Worm (Caenorhabditis elegans) whole organism, L2 larva: ENCODE measurements around the gene nex-1.

Source experiments
- C34F6.9 ChIP-seq: fragments of 150-350 bp; optimal IDR thresholded peaks from 2 replicates; lab custom pipeline; 2014; ENCODE audit warnings: missing biosample characterization, missing genetic modification characterization
- F13H6.1 ChIP-seq: sonication (generic microtip); optimal IDR thresholded peaks from 2 replicates; lab custom pipeline; 2016; ENCODE audit warnings: missing genetic modification characterization, missing compliant biosample characterization
- alr-1 ChIP-seq: fragments of 150-350 bp; optimal IDR thresholded peaks from 2 replicates; lab custom pipeline; 2014; ENCODE audit warnings: missing biosample characterization, missing genetic modification characterization
- aly-2 ChIP-seq: fragments of 150-350 bp; optimal IDR thresholded peaks from 2 replicates; lab custom pipeline; 2014; ENCODE audit warnings: missing biosample characterization, missing genetic modification characterization
- ama-1 ChIP-seq: fragments of 150-350 bp; optimal IDR thresholded peaks from 2 replicates; lab custom pipeline; 2018; ENCODE audit warnings: inconsistent platforms
- ceh-16 ChIP-seq: fragments of 150-350 bp; optimal IDR thresholded peaks from 2 replicates; lab custom pipeline; 2014; ENCODE audit warnings: missing biosample characterization, missing genetic modification characterization
- crh-2 ChIP-seq: sonication (generic microtip); optimal IDR thresholded peaks from 2 replicates; lab custom pipeline; 2017; ENCODE audit warnings: missing biosample characterization, missing genetic modification characterization
- dmd-4 ChIP-seq: sonication (generic microtip); optimal IDR thresholded peaks from 2 replicates; lab custom pipeline; 2017; ENCODE audit warnings: missing biosample characterization, missing genetic modification characterization
- elt-1 ChIP-seq: fragments of 150-350 bp; optimal IDR thresholded peaks from 2 replicates; lab custom pipeline; 2014; ENCODE audit warnings: missing biosample characterization, missing genetic modification characterization
- elt-3 ChIP-seq: sonication (generic microtip); optimal IDR thresholded peaks from 2 replicates; lab custom pipeline; 2017; ENCODE audit warnings: missing biosample characterization, missing genetic modification characterization
- gmeb-1 ChIP-seq: fragments of 150-350 bp; optimal IDR thresholded peaks from 2 replicates; lab custom pipeline; 2014; ENCODE audit warnings: missing biosample characterization, missing genetic modification characterization
- lin-13 ChIP-seq: fragments of 150-350 bp; optimal IDR thresholded peaks from 2 replicates; lab custom pipeline; 2014; ENCODE audit warnings: missing biosample characterization, missing genetic modification reagents, missing genetic modification characterization
- lin-39 ChIP-seq: fragments of 150-350 bp; optimal IDR thresholded peaks from 2 replicates; lab custom pipeline; 2014; ENCODE audit warnings: missing biosample characterization, missing genetic modification reagents, missing genetic modification characterization
- lsy-2 ChIP-seq, 2 experiments: fragments of 150-350 bp in 1 of 2; sonication (generic microtip) in 1 of 2; optimal IDR thresholded peaks; 2 replicates each; lab custom pipeline; 2014 to 2017; ENCODE audit warnings: missing biosample characterization in 2 of 2, missing genetic modification characterization in 2 of 2
- mab-5 ChIP-seq: fragments of 150-350 bp; optimal IDR thresholded peaks from 2 replicates; lab custom pipeline; 2014; ENCODE audit warnings: missing biosample characterization, missing genetic modification characterization
- mbf-1 ChIP-seq: sonication (generic microtip); optimal IDR thresholded peaks from 2 replicates; lab custom pipeline; 2017; ENCODE audit warnings: missing biosample characterization, missing genetic modification characterization
- mdl-1 ChIP-seq, 2 experiments: fragments of 150-350 bp in 1 of 2; sonication (generic microtip) in 1 of 2; optimal IDR thresholded peaks; 2 replicates each; lab custom pipeline; 2017; ENCODE audit warnings: missing biosample characterization in 2 of 2, missing genetic modification characterization in 2 of 2
- nhr-10 ChIP-seq: sonication (generic microtip); optimal IDR thresholded peaks from 2 replicates; lab custom pipeline; 2017; ENCODE audit warnings: missing biosample characterization, missing genetic modification characterization
- nhr-12 ChIP-seq: fragments of 150-350 bp; optimal IDR thresholded peaks from 2 replicates; lab custom pipeline; 2014; ENCODE audit warnings: missing biosample characterization, missing genetic modification characterization
- nhr-129 ChIP-seq: fragments of 150-350 bp; optimal IDR thresholded peaks from 2 replicates; lab custom pipeline; 2014; ENCODE audit warnings: missing biosample characterization, missing genetic modification characterization
- nhr-21 ChIP-seq: fragments of 150-350 bp; optimal IDR thresholded peaks from 2 replicates; lab custom pipeline; 2014; ENCODE audit warnings: missing biosample characterization, missing genetic modification characterization
- nhr-23 ChIP-seq: fragments of 150-350 bp; optimal IDR thresholded peaks from 2 replicates; lab custom pipeline; 2014; ENCODE audit warnings: missing biosample characterization, missing genetic modification reagents, missing genetic modification characterization
- nhr-237 ChIP-seq: fragments of 150-350 bp; optimal IDR thresholded peaks from 2 replicates; lab custom pipeline; 2014; ENCODE audit warnings: missing biosample characterization, missing genetic modification characterization
- nhr-25 ChIP-seq: fragments of 150-350 bp; sonication (generic microtip); optimal IDR thresholded peaks from 3 replicates; lab custom pipeline; 2014; ENCODE audit warnings: missing biosample characterization, missing genetic modification characterization
- nhr-77 ChIP-seq: fragments of 150-350 bp; optimal IDR thresholded peaks from 2 replicates; lab custom pipeline; 2014; ENCODE audit warnings: missing biosample characterization, missing genetic modification characterization
- peb-1 ChIP-seq: fragments of 150-350 bp; optimal IDR thresholded peaks from 2 replicates; lab custom pipeline; 2014; ENCODE audit warnings: missing biosample characterization, missing genetic modification characterization
- sma-3 ChIP-seq: sonication (generic microtip); optimal IDR thresholded peaks from 2 replicates; lab custom pipeline; 2016; ENCODE audit warnings: missing genetic modification reagents, missing genetic modification characterization, missing compliant biosample characterization
- sma-9 ChIP-seq, 2 experiments: fragments of 150-350 bp in 1 of 2; sonication (generic microtip) in 1 of 2; optimal IDR thresholded peaks; 2 replicates each; lab custom pipeline; 2014 to 2016; ENCODE audit warnings: missing genetic modification characterization in 2 of 2, mild to moderate bottlenecking in 1 of 2, missing biosample characterization in 1 of 2, missing compliant biosample characterization in 1 of 2, missing genetic modification reagents in 1 of 2, moderate library complexity in 1 of 2
- unc-55 ChIP-seq: fragments of 150-350 bp; sonication (generic microtip); optimal IDR thresholded peaks from 3 replicates; lab custom pipeline; 2014; ENCODE audit warnings: missing biosample characterization, missing genetic modification reagents, missing genetic modification characterization
- unc-62 ChIP-seq: fragments of 150-350 bp; optimal IDR thresholded peaks from 2 replicates; lab custom pipeline; 2014; ENCODE audit warnings: missing biosample characterization, missing genetic modification reagents, missing genetic modification characterization
- zag-1 ChIP-seq: fragments of 150-350 bp; optimal IDR thresholded peaks from 2 replicates; lab custom pipeline; 2014; ENCODE audit warnings: missing biosample characterization, missing genetic modification characterization
- ztf-1 ChIP-seq: fragments of 200-800 bp; sonication (Bioruptor generic); conservative IDR thresholded peaks from 2 replicates; pipeline ENCODE4 v1.3.6; 2022; ENCODE audit warnings: missing genetic modification characterization, missing compliant biosample characterization
- ztf-11 ChIP-seq: sonication (generic microtip); optimal IDR thresholded peaks from 2 replicates; lab custom pipeline; 2017; ENCODE audit warnings: missing biosample characterization, missing genetic modification characterization
- ztf-4 ChIP-seq: fragments of 150-350 bp; optimal IDR thresholded peaks from 2 replicates; lab custom pipeline; 2014; ENCODE audit warnings: missing biosample characterization, missing genetic modification characterization

The nex-1 gene

DNA sequence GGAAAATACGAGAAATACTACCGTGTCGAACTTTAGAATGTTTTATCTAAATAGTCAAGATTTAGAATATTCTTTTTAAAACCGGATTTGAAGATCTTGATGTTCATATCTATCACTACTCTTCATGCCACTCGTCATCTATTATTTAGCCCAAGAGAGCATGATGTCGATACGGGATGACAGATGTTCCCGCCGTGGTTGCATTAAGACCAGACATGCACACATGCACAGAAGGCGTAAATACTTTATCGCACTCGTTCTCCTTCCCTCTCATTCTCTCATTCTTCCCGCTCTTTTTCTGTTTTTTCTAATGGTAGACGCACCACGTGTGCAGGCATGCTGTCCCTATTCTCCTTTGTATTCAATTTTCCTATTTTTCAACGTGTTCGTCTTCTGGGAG is 42.0 kb upstream of the nex-1 start:
- TF ChIP-seq sma-9 (GFP tag; optimal IDR thresholded peaks at IDR 0.05; lab: Kevin White, UChicago) (no peak), sma-9 (tag; optimal IDR thresholded peaks at IDR 0.05; lab: Kevin White, UChicago) (no peak), nhr-129 (tag; lab: Kevin White, UChicago) (peak; percentile 36), unc-55 (GFP tag; lab: Kevin White, UChicago) (peak; percentile 3)

DNA sequence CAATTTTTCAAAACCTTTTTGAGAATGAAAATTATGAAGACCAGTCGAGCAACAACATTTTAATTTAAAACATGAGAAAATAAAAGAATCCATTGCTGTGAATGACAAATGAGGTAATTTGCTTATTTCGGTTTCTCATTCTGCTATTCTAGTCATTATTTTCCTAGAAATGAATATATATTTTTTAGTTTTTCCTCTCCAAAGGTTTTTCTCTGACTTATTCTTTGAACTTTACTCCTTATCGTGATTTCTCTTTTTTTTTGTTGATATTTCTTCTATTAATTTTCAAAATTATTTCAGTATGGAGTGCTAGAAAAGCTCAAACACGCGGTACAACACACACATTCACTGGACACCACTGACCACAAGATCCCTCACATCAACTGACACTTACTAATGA is 39.8 kb upstream of the nex-1 start, which contains the start of gene pup-2:
Gene pup-2, plus strand, starts transcription at position 301 of the 400 bp plus-strand sequence.
- TF ChIP-seq ceh-16 (no peak), crh-2 (tag; lab: Kevin White, UChicago) (no peak), gmeb-1 (no peak), nhr-237 (tag; lab: Kevin White, UChicago) (no peak), aly-2 (no peak), ama-1 (no peak), alr-1 (tag; lab: Kevin White, UChicago) (no peak), ztf-4 (tag; lab: Kevin White, UChicago) (no peak), mab-5 (tag; lab: Kevin White, UChicago) (no peak), nhr-77 (tag; lab: Kevin White, UChicago) (no peak), mbf-1 (tag; lab: Kevin White, UChicago) (no peak), lin-13 (GFP tag; lab: Kevin White, UChicago) (no peak), dmd-4 (tag; lab: Kevin White, UChicago) (no peak), elt-1 (no peak), unc-62 (GFP tag; lab: Kevin White, UChicago) (no peak)

DNA sequence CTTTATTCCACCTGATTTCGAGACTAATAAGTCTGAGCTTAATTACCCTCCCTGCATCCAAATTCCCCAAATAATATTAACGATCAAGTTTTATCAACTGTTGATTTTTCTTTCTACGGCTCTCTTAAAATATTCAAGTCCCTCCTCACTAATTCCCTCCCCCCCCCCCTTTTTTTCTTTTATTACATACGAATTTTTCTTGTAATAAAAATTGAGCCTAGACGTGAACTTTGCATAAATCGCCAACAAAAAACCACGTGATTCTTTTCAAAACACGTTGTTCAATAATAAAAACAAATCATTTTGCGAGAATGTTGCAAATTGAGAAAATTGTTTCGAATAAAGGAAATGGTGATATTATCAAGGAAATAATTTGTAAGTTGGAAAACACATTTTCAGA is 37.0 kb upstream of the nex-1 start, which contains the start of gene K10D2.8:
Gene K10D2.8, plus strand, starts transcription at position 301 of the 400 bp plus-strand sequence.
- TF ChIP-seq sma-3 (GFP tag; lab: Kevin White, UChicago) = no peak
- TF ChIP-seq nhr-21 (tag; lab: Kevin White, UChicago) = no peak
- no peak for TF ChIP-seq alr-1 (tag; lab: Kevin White, UChicago)
- TF ChIP-seq lin-13 (GFP tag; lab: Kevin White, UChicago) = no peak
- no peak for TF ChIP-seq nhr-23 (tag; lab: Kevin White, UChicago)
- TF ChIP-seq ztf-1 (GFP tag; lab: Robert Waterston, UW) = no peak
- no peak for TF ChIP-seq C34F6.9 (tag; lab: Kevin White, UChicago)
- no peak for TF ChIP-seq ztf-11 (tag; lab: Kevin White, UChicago)
- TF ChIP-seq zag-1 (tag; lab: Kevin White, UChicago) = no peak
- no peak for TF ChIP-seq nhr-12
- no peak for TF ChIP-seq mab-5 (tag; lab: Kevin White, UChicago)
- TF ChIP-seq elt-3 (tag; lab: Kevin White, UChicago) = no peak
- TF ChIP-seq, all 48 proteins: peak for 0

DNA sequence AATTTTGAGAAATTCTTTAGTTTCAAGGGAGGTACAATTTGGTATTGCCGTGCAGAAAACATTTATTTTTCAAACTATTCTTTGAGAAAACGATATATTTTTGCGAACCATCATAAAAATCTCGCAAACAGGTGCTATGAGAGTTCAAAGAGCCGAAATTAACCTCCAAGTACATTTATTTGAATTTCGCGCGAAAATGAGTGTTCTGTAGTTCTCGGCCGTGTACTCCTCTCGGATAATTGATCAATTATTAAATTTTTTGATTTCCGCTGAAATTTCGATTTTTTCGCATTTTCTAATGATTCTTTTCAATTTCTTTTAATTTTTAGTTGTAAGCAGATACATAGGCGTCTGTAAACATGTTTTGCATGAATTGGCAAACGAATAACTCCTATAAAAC is 35.2 kb upstream of the nex-1 start:
- no peak for TF ChIP-seq nhr-12
- TF ChIP-seq gmeb-1 = peak; percentile 88
- no peak for TF ChIP-seq lin-39 (tag; lab: Kevin White, UChicago)
- no peak for TF ChIP-seq ama-1
- no peak for TF ChIP-seq mdl-1 (tag; optimal IDR thresholded peaks at IDR 0.05; lab: Kevin White, UChicago)
- TF ChIP-seq nhr-25 (tag; lab: Kevin White, UChicago) = peak; percentile 24
- TF ChIP-seq alr-1 (tag; lab: Kevin White, UChicago) = no peak
- TF ChIP-seq mab-5 (tag; lab: Kevin White, UChicago) = no peak
- no peak for TF ChIP-seq nhr-10 (tag; lab: Kevin White, UChicago)
- TF ChIP-seq F13H6.1 (tag; lab: Kevin White, UChicago) = peak; percentile 13
- TF ChIP-seq peb-1 (tag; lab: Kevin White, UChicago) = no peak
- no peak for TF ChIP-seq crh-2 (tag; lab: Kevin White, UChicago)
- TF ChIP-seq sma-3 (GFP tag; lab: Kevin White, UChicago) = peak; percentile 45
- TF ChIP-seq unc-55 (GFP tag; lab: Kevin White, UChicago) = peak; percentile 2
- TF ChIP-seq lsy-2 (tag; optimal IDR thresholded peaks at IDR 0.05; lab: Kevin White, UChicago) = peak; percentile 3 to 43
- TF ChIP-seq unc-62 (GFP tag; lab: Kevin White, UChicago) = no peak
- no peak for TF ChIP-seq lin-13 (GFP tag; lab: Kevin White, UChicago)
- TF ChIP-seq nhr-21 (tag; lab: Kevin White, UChicago) = no peak
- TF ChIP-seq sma-9 (GFP tag; optimal IDR thresholded peaks at IDR 0.05; lab: Kevin White, UChicago) = peak; percentile 50
- TF ChIP-seq sma-9 (tag; optimal IDR thresholded peaks at IDR 0.05; lab: Kevin White, UChicago) = no peak
- TF ChIP-seq, all 48 proteins: peak for 7
